Fruit fly (Drosophila melanogaster): ENCODE data around the gene mab-21.

Gene mab-21

dm6 chrX:6024638-6025037, 11.7 kb upstream of the mab-21 start (continued):
- TF ChIP-seq tup (GFP tag; optimal IDR thresholded peaks at IDR 0.05) (no peak), CG11723 (GFP tag; optimal IDR thresholded peaks at IDR 0.05) (no peak), Camta (GFP tag; optimal IDR thresholded peaks at IDR 0.05) (no peak), MESR4 (GFP tag; optimal IDR thresholded peaks at IDR 0.05) (no peak), emc (GFP tag; optimal IDR thresholded peaks at IDR 0.05) (no peak), CG9437 (GFP tag; optimal IDR thresholded peaks at IDR 0.05) (no peak), CG7271 (tag; optimal IDR thresholded peaks at IDR 0.05) (no peak), crc (GFP tag; optimal IDR thresholded peaks at IDR 0.05) (no peak), unc-4 (GFP tag; IDR thresholded peaks at IDR 0.05; ENCODE audit: partially characterized antibody) (no peak), H15 (GFP tag; IDR thresholded peaks at IDR 0.05) (no peak), Spps (tag; optimal IDR thresholded peaks at IDR 0.05) (peak; percentile 39), sob (GFP tag; IDR thresholded peaks at IDR 0.05) (no peak), ssp (GFP tag; IDR thresholded peaks at IDR 0.05) (no peak), phol (tag; optimal IDR thresholded peaks at IDR 0.05) (peak; percentile 55), CG9727 (GFP tag; optimal IDR thresholded peaks at IDR 0.05) (peak; percentile 65), Bteb2 (GFP tag; optimal IDR thresholded peaks at IDR 0.05) (no peak), MTF-1 (GFP tag; optimal IDR thresholded peaks at IDR 0.05; ENCODE audit: borderline replicate concordance) (no peak), Hr39 (optimal IDR thresholded peaks at IDR 0.05) (no peak), CG14860 (GFP tag; IDR thresholded peaks at IDR 0.05; ENCODE audit: partially characterized antibody) (no peak), pan (optimal IDR thresholded peaks at IDR 0.05) (no peak), pan (GFP tag; optimal IDR thresholded peaks at IDR 0.05 in 1 of 2, IDR thresholded peaks at IDR 0.05 in 1 of 2) (peak in 1 of 2 experiments; percentile 58), lmd (GFP tag; IDR thresholded peaks at IDR 0.05) (peak; percentile 55), CG7839 (tag; optimal IDR thresholded peaks at IDR 0.05) (peak; percentile 62), so (GFP tag; IDR thresholded peaks at IDR 0.05) (no peak), CG12155 (GFP tag; optimal IDR thresholded peaks at IDR 0.05) (no peak), CG3995 (GFP tag; optimal IDR thresholded peaks at IDR 0.05) (no peak), Ssrp (tag; optimal IDR thresholded peaks at IDR 0.05) (peak; percentile 34), Hr51 (GFP tag; optimal IDR thresholded peaks at IDR 0.05) (peak in 1 of 2 experiments; percentile 15), wor (GFP tag; IDR thresholded peaks at IDR 0.05) (no peak), chm (GFP tag; IDR thresholded peaks at IDR 0.05) (peak; percentile 22; the same call in 1 of the 2 replicates), Ada2b (GFP tag; IDR thresholded peaks at IDR 0.05) (no peak), bcd (GFP tag; optimal IDR thresholded peaks at IDR 0.05) (no peak), slp2 (GFP tag; optimal IDR thresholded peaks at IDR 0.05) (peak; percentile 9), Hey (tag; optimal IDR thresholded peaks at IDR 0.05) (no peak), bbx (GFP tag; IDR thresholded peaks at IDR 0.05; ENCODE audit: partially characterized antibody) (no peak), Ravus (GFP tag; IDR thresholded peaks at IDR 0.05) (no peak), CG15479 (GFP tag; optimal IDR thresholded peaks at IDR 0.05) (no peak), CG32767 (GFP tag; IDR thresholded peaks at IDR 0.05) (peak; percentile 42; the same call in 1 of the 2 replicates), ab (GFP tag; optimal IDR thresholded peaks at IDR 0.05) (no peak), twi (tag; optimal IDR thresholded peaks at IDR 0.05) (no peak), MBD-R2 (GFP tag; IDR thresholded peaks at IDR 0.05) (no peak), gt (GFP tag; IDR thresholded peaks at IDR 0.05) (no peak), CG4707 (GFP tag; optimal IDR thresholded peaks at IDR 0.05) (no peak), danr (GFP tag; IDR thresholded peaks at IDR 0.05) (no peak; the same call in 1 of the 2 replicates), nerfin-2 (GFP tag; IDR thresholded peaks at IDR 0.05; ENCODE audit: partially characterized antibody) (no peak), CG1792 (GFP tag; optimal IDR thresholded peaks at IDR 0.05) (peak; percentile 2), CG9797 (GFP tag; optimal IDR thresholded peaks at IDR 0.05) (no peak), CG42726 (GFP tag; IDR thresholded peaks at IDR 0.05; ENCODE audit: partially characterized antibody) (no peak), D19A (tag; optimal IDR thresholded peaks at IDR 0.05) (peak; percentile 47), Asciz (GFP tag; optimal IDR thresholded peaks at IDR 0.05) (peak; percentile 2), NC2α (GFP tag; optimal IDR thresholded peaks at IDR 0.05) (peak; percentile 16), ken (GFP tag; IDR thresholded peaks at IDR 0.05) (0 out of 3 replicates have a peak, but pooled peaks have one; percentile 17)
